Worm (Caenorhabditis elegans) whole organism, L4/young adult: ENCODE data around the gene F19B2.5.

Source experiments
- W03F9.2 ChIP-seq: fragments of 150-350 bp; optimal IDR thresholded peaks from 2 replicates; lab custom pipeline; 2014; ENCODE audit warnings: missing biosample characterization, missing genetic modification characterization
- him-1 ChIP-seq: sonication (generic microtip); optimal IDR thresholded peaks from 2 replicates; lab custom pipeline; 2016; ENCODE audit warnings: missing genotype, missing genetic modification reagents, missing genetic modification characterization, missing compliant biosample characterization

- TF ChIP-seq W03F9.2 (tag; lab: Kevin White, UChicago): no peak
- TF ChIP-seq him-1 (tag; lab: Kevin White, UChicago): no peak
Observed at ce11 chrV:20151432-20151831, 12.5 kb downstream of the F19B2.5 start, which contains the start of gene F19B2.7.
